Fruit fly (Drosophila melanogaster): ENCODE measurements around the gene CG15765.
A peak's percentile ranks its signal among the peaks of the same experiment; 100 is the strongest.

CG15765 gene

dm6 chrX:5886764-5887555 is 68.6 kb downstream of the CG15765 start (continued):
- TF ChIP-seq CG6808 (GFP tag; optimal IDR thresholded peaks at IDR 0.05), result peak; percentile 75
- peak; percentile 89 for TF ChIP-seq CG3919 (GFP tag; optimal IDR thresholded peaks at IDR 0.05)
- peak; percentile 93 for TF ChIP-seq Eip78C (GFP tag)
- TF ChIP-seq svp (GFP tag), result peak; percentile 95
- no peak for TF ChIP-seq CG4318 (GFP tag; optimal IDR thresholded peaks at IDR 0.05)
- peak; percentile 91 for TF ChIP-seq lz (GFP tag; optimal IDR thresholded peaks at IDR 0.05)
- peak; percentile 83 for TF ChIP-seq CG34406 (GFP tag; optimal IDR thresholded peaks at IDR 0.05)
- peak; percentile 90 for TF ChIP-seq CG31627 (GFP tag; optimal IDR thresholded peaks at IDR 0.05)
- TF ChIP-seq CG3032 (tag; optimal IDR thresholded peaks at IDR 0.05), result peak; percentile 73
- peak; percentile 89 for TF ChIP-seq Eip75B (GFP tag; optimal IDR thresholded peaks at IDR 0.05)
- TF ChIP-seq Sox102F (GFP tag; optimal IDR thresholded peaks at IDR 0.05), result peak; percentile 89
- TF ChIP-seq CG9139 (GFP tag; optimal IDR thresholded peaks at IDR 0.05), result peak; percentile 60
- peak; percentile 83 for TF ChIP-seq CG10631 (GFP tag; optimal IDR thresholded peaks at IDR 0.05)
- peak; percentile 64 for TF ChIP-seq CG16779 (tag; optimal IDR thresholded peaks at IDR 0.05)
- TF ChIP-seq Ets21C (GFP tag; optimal IDR thresholded peaks at IDR 0.05), result peak; percentile 83

dm6 chrX:5888260-5888659 is 69.9 kb downstream of the CG15765 start:
- TF ChIP-seq acj6 (GFP tag; optimal IDR thresholded peaks at IDR 0.05) (no peak), eg (GFP tag; IDR thresholded peaks at IDR 0.05) (no peak), CG11294 (GFP tag; IDR thresholded peaks at IDR 0.05) (no peak), Ets21C (GFP tag; optimal IDR thresholded peaks at IDR 0.05) (no peak), Smox (GFP tag; optimal IDR thresholded peaks at IDR 0.05) (peak; percentile 56), CG3919 (GFP tag; optimal IDR thresholded peaks at IDR 0.05) (no peak), Ets96B (tag; optimal IDR thresholded peaks at IDR 0.05) (no peak), CG6808 (GFP tag; optimal IDR thresholded peaks at IDR 0.05) (peak; percentile 11), CG34406 (GFP tag; optimal IDR thresholded peaks at IDR 0.05) (no peak), CG15336 (GFP tag; IDR thresholded peaks at IDR 0.05) (no peak), dac (GFP tag; optimal IDR thresholded peaks at IDR 0.05) (no peak), salr (GFP tag; optimal IDR thresholded peaks at IDR 0.05) (no peak), CG4318 (GFP tag; optimal IDR thresholded peaks at IDR 0.05) (no peak), CG6163 (GFP tag; IDR thresholded peaks at IDR 0.05) (no peak), esn (GFP tag; optimal IDR thresholded peaks at IDR 0.05) (peak; percentile 57), Sox15 (GFP tag; optimal IDR thresholded peaks at IDR 0.05) (no peak), topi (GFP tag; optimal IDR thresholded peaks at IDR 0.05) (peak; percentile 51), fd85E (GFP tag; optimal IDR thresholded peaks at IDR 0.05) (no peak), vri (GFP tag; optimal IDR thresholded peaks at IDR 0.05) (peak; percentile 29), CG10669 (GFP tag; optimal IDR thresholded peaks at IDR 0.05) (peak; percentile 35), CG8319 (GFP tag; optimal IDR thresholded peaks at IDR 0.05) (no peak), CG3032 (tag; optimal IDR thresholded peaks at IDR 0.05) (no peak), net (GFP tag; optimal IDR thresholded peaks at IDR 0.05) (no peak), lz (GFP tag; optimal IDR thresholded peaks at IDR 0.05) (peak; percentile 26), Gug (GFP tag; IDR thresholded peaks at IDR 0.05) (no peak), Blimp-1 (GFP tag; optimal IDR thresholded peaks at IDR 0.05) (no peak), ss (GFP tag; optimal IDR thresholded peaks at IDR 0.05) (no peak), CG7368 (GFP tag; optimal IDR thresholded peaks at IDR 0.05) (no peak), Sox14 (GFP tag; optimal IDR thresholded peaks at IDR 0.05) (peak; percentile 8), Eip93F (GFP tag; optimal IDR thresholded peaks at IDR 0.05) (no peak), Hr38 (GFP tag; optimal IDR thresholded peaks at IDR 0.05) (no peak), Eip75B (GFP tag; optimal IDR thresholded peaks at IDR 0.05) (no peak), CG32006 (GFP tag; optimal IDR thresholded peaks at IDR 0.05) (no peak), CG8632 (GFP tag; optimal IDR thresholded peaks at IDR 0.05) (no peak), OdsH (GFP tag; optimal IDR thresholded peaks at IDR 0.05) (no peak), CG11902 (GFP tag; optimal IDR thresholded peaks at IDR 0.05) (no peak), CG16779 (tag; optimal IDR thresholded peaks at IDR 0.05) (no peak), CG10631 (GFP tag; optimal IDR thresholded peaks at IDR 0.05) (peak; percentile 9), CG8119 (GFP tag; IDR thresholded peaks at IDR 0.05) (no peak), dsx (GFP tag; optimal IDR thresholded peaks at IDR 0.05; ENCODE audit: poor library complexity, severe bottlenecking) (no peak), Eip78C (GFP tag) (peak; percentile 47), achi (GFP tag; optimal IDR thresholded peaks at IDR 0.05) (no peak), CG31627 (GFP tag; optimal IDR thresholded peaks at IDR 0.05) (peak; percentile 42), CG1621 (tag; optimal IDR thresholded peaks at IDR 0.05) (no peak)

Data from whole organism, prepupa.